Fruit fly (Drosophila melanogaster): ENCODE measurements around the gene Gr10a.

Gr10a gene

dm6 chrX:11454189-11454882 lies 37.1 kb upstream of the Gr10a start, which contains the start of the genes Evi5 and HP5 (continued):
- TF ChIP-seq CG9817 (tag; optimal IDR thresholded peaks at IDR 0.05) (peak; percentile 48), bcd (GFP tag; optimal IDR thresholded peaks at IDR 0.05) (peak; percentile 44), sug (tag; optimal IDR thresholded peaks at IDR 0.05) (peak; percentile 58), dpn (GFP tag; optimal IDR thresholded peaks at IDR 0.05) (peak; percentile 46 to 75), NC2α (GFP tag; optimal IDR thresholded peaks at IDR 0.05) (no peak), CG4854 (GFP tag; optimal IDR thresholded peaks at IDR 0.05) (no peak), dmrt99B (tag; optimal IDR thresholded peaks at IDR 0.05) (peak; percentile 38), CG8281 (tag; optimal IDR thresholded peaks at IDR 0.05) (peak; percentile 9), CG17186 (GFP tag; optimal IDR thresholded peaks at IDR 0.05) (peak; percentile 43), prd (optimal IDR thresholded peaks at IDR 0.05) (no peak), prd (GFP tag; IDR thresholded peaks at IDR 0.05) (peak; percentile 80), chif (GFP tag; optimal IDR thresholded peaks at IDR 0.05) (peak in 1 of 2 experiments; percentile 49), HmgZ (tag; optimal IDR thresholded peaks at IDR 0.05) (peak; percentile 37), Pdp1 (GFP tag; optimal IDR thresholded peaks at IDR 0.05) (peak; percentile 60 to 82), CG12942 (GFP tag; optimal IDR thresholded peaks at IDR 0.05) (peak; percentile 20), CG12659 (GFP tag; optimal IDR thresholded peaks at IDR 0.05) (peak; percentile 73), Ets97D (GFP tag; optimal IDR thresholded peaks at IDR 0.05) (peak; percentile 74), fu2 (GFP tag; optimal IDR thresholded peaks at IDR 0.05) (peak; percentile 41), gce (GFP tag; IDR thresholded peaks at IDR 0.05) (no peak), Stat92E (GFP tag; optimal IDR thresholded peaks at IDR 0.05) (no peak), luna (GFP tag; optimal IDR thresholded peaks at IDR 0.05) (peak; percentile 6), CG3995 (GFP tag; optimal IDR thresholded peaks at IDR 0.05) (peak; percentile 21), zfh2 (GFP tag; optimal IDR thresholded peaks at IDR 0.05) (peak; percentile 49), pita (GFP tag; optimal IDR thresholded peaks at IDR 0.05) (peak; percentile 39), rib (GFP tag; IDR thresholded peaks at IDR 0.05) (no peak), Xrp1 (GFP tag; IDR thresholded peaks at IDR 0.05) (peak; percentile 55), unpg (GFP tag; optimal IDR thresholded peaks at IDR 0.05) (peak; percentile 6), sens (GFP tag) (peak; percentile 87), Jarid2 (GFP tag; optimal IDR thresholded peaks at IDR 0.05) (peak; percentile 63), CG14441 (GFP tag; IDR thresholded peaks at IDR 0.05) (peak; percentile 74; the same call in 1 of the 2 replicates), CkIIα-i1 (GFP tag; IDR thresholded peaks at IDR 0.05) (no peak), CG17829 (tag; optimal IDR thresholded peaks at IDR 0.05) (peak; percentile 57), Hand (GFP tag; optimal IDR thresholded peaks at IDR 0.05) (no peak), CTCF (GFP tag; optimal IDR thresholded peaks at IDR 0.05) (peak; percentile 90), esg (GFP tag; conservative IDR thresholded peaks at IDR 0.05) (peak; percentile 63), H15 (GFP tag; IDR thresholded peaks at IDR 0.05) (peak; percentile 29; the same call in 1 of the 3 replicates), inv (GFP tag; IDR thresholded peaks at IDR 0.05; ENCODE audit: partially characterized antibody) (peak; percentile 44), CG5245 (GFP tag; optimal IDR thresholded peaks at IDR 0.05) (peak; percentile 29), Abd-B (GFP tag; optimal IDR thresholded peaks at IDR 0.05) (peak; percentile 91), Tbp (GFP tag; optimal IDR thresholded peaks at IDR 0.05) (no peak), lbe (GFP tag; optimal IDR thresholded peaks at IDR 0.05) (peak; percentile 35), ci (GFP tag; IDR thresholded peaks at IDR 0.05) (0 out of 3 replicates have a peak, but pooled peaks have one; percentile 40), sd (tag; optimal IDR thresholded peaks at IDR 0.05) (peak; percentile 34), bsh (GFP tag; optimal IDR thresholded peaks at IDR 0.05) (peak in 1 of 2 experiments; percentile 7), MTF-1 (GFP tag; optimal IDR thresholded peaks at IDR 0.05; ENCODE audit: borderline replicate concordance) (no peak), NC2β (GFP tag; optimal IDR thresholded peaks at IDR 0.05) (peak; percentile 24), Camta (GFP tag; optimal IDR thresholded peaks at IDR 0.05) (peak; percentile 46), dmrt11E (tag; optimal IDR thresholded peaks at IDR 0.05) (no peak), vnd (GFP tag; IDR thresholded peaks at IDR 0.05; ENCODE audit: partially characterized antibody) (peak; percentile 29; the same call in 1 of the 3 replicates)
